ENCODE assay signal across 3 worm cellular contexts in the genomic region with DNA sequence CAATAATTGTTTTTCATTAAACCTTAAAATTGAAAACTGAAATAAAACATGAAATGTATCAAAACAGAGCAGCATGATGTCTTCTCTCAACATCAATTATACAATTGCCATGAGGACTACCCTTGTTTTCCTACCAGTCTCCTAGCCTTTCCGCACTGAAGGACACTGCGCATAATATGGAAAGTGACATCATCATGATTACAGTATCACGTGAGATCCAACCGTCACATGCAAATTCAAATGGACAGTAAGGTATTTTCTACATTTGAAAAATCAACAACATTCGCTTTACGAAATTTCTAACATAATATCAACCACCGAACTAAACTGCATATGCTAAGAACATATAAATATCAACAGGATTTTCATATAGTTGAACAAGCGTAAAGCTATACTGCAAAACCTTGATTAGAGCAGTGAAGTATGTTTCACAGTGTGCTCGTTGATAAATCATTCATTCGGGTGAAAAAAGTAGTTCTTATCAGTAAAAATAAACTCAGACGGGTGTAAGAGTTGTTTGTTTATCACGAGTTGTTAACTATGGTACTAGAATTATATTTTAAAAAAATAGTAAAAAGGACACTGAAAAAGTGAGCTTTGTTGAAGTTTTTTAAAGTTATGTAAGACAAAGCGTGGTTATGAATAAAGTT.
A peak's percentile ranks its signal among the peaks of the same experiment; 100 is the strongest.
TF ChIP-seq lines count a peak whose summit lies in the region.

No protein-coding gene starts in this region.

TF ChIP-seq in whole organism, L1 larva, 84 proteins besides CTCF, POLR2A, EP300 and RAD21 (continued from another document and continues in another):
- TF ChIP-seq efl-3 (GFP tag; optimal IDR thresholded peaks at IDR 0.05; lab: Kevin White, UChicago) (no peak), fos-1 (tag; optimal IDR thresholded peaks at IDR 0.05; lab: Kevin White, UChicago) (no peak), ceh-63 (GFP tag; optimal IDR thresholded peaks at IDR 0.05; lab: Kevin White, UChicago) (no peak), rnt-1 (tag; optimal IDR thresholded peaks at IDR 0.05; lab: Kevin White, UChicago) (no peak), zip-4 (GFP tag; optimal IDR thresholded peaks at IDR 0.05; lab: Kevin White, UChicago) (no peak), nhr-47 (tag; optimal IDR thresholded peaks at IDR 0.05; lab: Kevin White, UChicago) (peak; percentile 38), C04F5.9 (tag; optimal IDR thresholded peaks at IDR 0.05; lab: Kevin White, UChicago) (no peak), nhr-76 (tag; optimal IDR thresholded peaks at IDR 0.05; lab: Kevin White, UChicago) (no peak), nhr-20 (tag; optimal IDR thresholded peaks at IDR 0.05; lab: Kevin White, UChicago) (peak; percentile 82), isw-1 (GFP tag; IDR thresholded peaks at IDR 0.05; lab: Robert Waterston, UW) (no peak), lin-13 (GFP tag; optimal IDR thresholded peaks at IDR 0.05; lab: Kevin White, UChicago) (peak; percentile 61), nhr-28 (tag; optimal IDR thresholded peaks at IDR 0.05; lab: Kevin White, UChicago) (no peak), alr-1 (tag; optimal IDR thresholded peaks at IDR 0.05; lab: Kevin White, UChicago; ENCODE audit: borderline replicate concordance) (no peak), aha-1 (tag; optimal IDR thresholded peaks at IDR 0.05; lab: Kevin White, UChicago) (no peak), grh-1 (GFP tag; IDR thresholded peaks at IDR 0.05; lab: Robert Waterston, UW) (peak; percentile 48; the same call in 1 of the 2 replicates), nhr-12 (tag; optimal IDR thresholded peaks at IDR 0.05; lab: Kevin White, UChicago) (no peak), fkh-8 (tag; optimal IDR thresholded peaks at IDR 0.05; lab: Kevin White, UChicago) (no peak), ets-5 (GFP tag; IDR thresholded peaks at IDR 0.05; lab: Robert Waterston, UW) (no peak), xbp-1 (tag; optimal IDR thresholded peaks at IDR 0.05; lab: Kevin White, UChicago) (peak; percentile 41), egl-27 (tag; optimal IDR thresholded peaks at IDR 0.05; lab: Kevin White, UChicago) (no peak), sptf-1 (tag; optimal IDR thresholded peaks at IDR 0.05; lab: Kevin White, UChicago) (no peak), efl-1 (optimal IDR thresholded peaks at IDR 0.05; lab: Kevin White, UChicago) (peak in 1 of 2 experiments; percentile 4), efl-1 (GFP tag; optimal IDR thresholded peaks at IDR 0.05 in 1 of 2; lab: Kevin White, UChicago) (no peak), tlp-1 (tag; optimal IDR thresholded peaks at IDR 0.05; lab: Kevin White, UChicago) (no peak), pag-3 (tag; optimal IDR thresholded peaks at IDR 0.05; lab: Kevin White, UChicago; ENCODE audit: borderline replicate concordance, insufficient read depth) (no peak), swsn-7 (tag; optimal IDR thresholded peaks at IDR 0.05; lab: Kevin White, UChicago) (peak; percentile 4), unc-30 (tag; optimal IDR thresholded peaks at IDR 0.05; lab: Kevin White, UChicago) (no peak), dpl-1 (GFP tag; optimal IDR thresholded peaks at IDR 0.05; lab: Kevin White, UChicago) (peak in 1 of 3 experiments; percentile 10), lin-39 (tag; optimal IDR thresholded peaks at IDR 0.05; lab: Kevin White, UChicago) (no peak), lin-35 (GFP tag; optimal IDR thresholded peaks at IDR 0.05; lab: Kevin White, UChicago) (peak in 1 of 2 experiments; percentile 68), lir-3 (tag; optimal IDR thresholded peaks at IDR 0.05; lab: Kevin White, UChicago; ENCODE audit: poor library complexity) (peak; percentile 29), tbx-2 (tag; optimal IDR thresholded peaks at IDR 0.05; lab: Kevin White, UChicago) (no peak), nhr-11 (tag; optimal IDR thresholded peaks at IDR 0.05; lab: Kevin White, UChicago) (no peak), ztf-4 (tag; optimal IDR thresholded peaks at IDR 0.05; lab: Kevin White, UChicago) (peak; percentile 1), aly-2 (tag; optimal IDR thresholded peaks at IDR 0.05; lab: Kevin White, UChicago) (no peak), zag-1 (tag; optimal IDR thresholded peaks at IDR 0.05; lab: Kevin White, UChicago) (no peak), hpl-2 (GFP tag; optimal IDR thresholded peaks at IDR 0.05; lab: Kevin White, UChicago) (no peak), mef-2 (tag; optimal IDR thresholded peaks at IDR 0.05; lab: Kevin White, UChicago) (no peak), nhr-71 (tag; optimal IDR thresholded peaks at IDR 0.05; lab: Kevin White, UChicago) (peak; percentile 83), ztf-11 (tag; optimal IDR thresholded peaks at IDR 0.05; lab: Kevin White, UChicago) (no peak), ceh-8 (GFP tag; optimal IDR thresholded peaks at IDR 0.05; lab: Kevin White, UChicago) (peak; percentile 49), unc-130 (tag; optimal IDR thresholded peaks at IDR 0.05; lab: Kevin White, UChicago) (no peak)

TF ChIP-seq in whole organism, L3 larva, 47 proteins besides CTCF, POLR2A, EP300 and RAD21 (continued from another document):
- TF ChIP-seq pqm-1 (tag; optimal IDR thresholded peaks at IDR 0.05; lab: Kevin White, UChicago) = peak; percentile 67

TF ChIP-seq in whole organism, L4 larva, 104 proteins besides CTCF, POLR2A, EP300 and RAD21 (continued from another document):
- TF ChIP-seq hif-1 (tag; optimal IDR thresholded peaks at IDR 0.05; lab: Kevin White, UChicago) (peak in 1 of 2 experiments; percentile 8), zag-1 (tag; optimal IDR thresholded peaks at IDR 0.05; lab: Kevin White, UChicago) (no peak), vab-7 (GFP tag; IDR thresholded peaks at IDR 0.05; lab: Robert Waterston, UW) (no peak), cey-2 (tag; optimal IDR thresholded peaks at IDR 0.05; lab: Kevin White, UChicago; ENCODE audit: borderline replicate concordance, insufficient read depth) (no peak), pha-4 (GFP tag; IDR thresholded peaks at IDR 0.05; lab: Robert Waterston, UW) (no peak), pha-4 (tag; optimal IDR thresholded peaks at IDR 0.05; lab: Kevin White, UChicago) (no peak), zfp-2 (tag; optimal IDR thresholded peaks at IDR 0.05; lab: Kevin White, UChicago) (no peak), lsy-2 (tag; optimal IDR thresholded peaks at IDR 0.05; lab: Kevin White, UChicago) (peak in 1 of 2 experiments; percentile 24), ZK337.2 (GFP tag; IDR thresholded peaks at IDR 0.05; lab: Robert Waterston, UW) (no peak), ctbp-1 (GFP tag; IDR thresholded peaks at IDR 0.05; lab: Robert Waterston, UW) (no peak), F49E8.2 (tag; optimal IDR thresholded peaks at IDR 0.05; lab: Kevin White, UChicago; ENCODE audit: borderline replicate concordance) (no peak), arid-1 (GFP tag; conservative IDR thresholded peaks at IDR 0.05; lab: Robert Waterston, UW) (no peak), unc-62 (GFP tag; optimal IDR thresholded peaks at IDR 0.05 in 1 of 2; lab: Kevin White, UChicago) (peak in 1 of 2 experiments; percentile 58), unc-62 (tag; optimal IDR thresholded peaks at IDR 0.05; lab: Kevin White, UChicago) (no peak), T26A8.4 (GFP tag; IDR thresholded peaks at IDR 0.05; lab: Robert Waterston, UW) (no peak), lin-29 (GFP tag; IDR thresholded peaks at IDR 0.05; lab: Robert Waterston, UW) (no peak), zfp-3 (GFP tag; conservative IDR thresholded peaks at IDR 0.05; lab: Robert Waterston, UW) (no peak), spr-1 (tag; optimal IDR thresholded peaks at IDR 0.05; lab: Kevin White, UChicago) (no peak), egl-43 (GFP tag; IDR thresholded peaks at IDR 0.05; lab: Robert Waterston, UW) (no peak), F26F4.8 (GFP tag; conservative IDR thresholded peaks at IDR 0.05; lab: Robert Waterston, UW) (no peak), dpl-1 (GFP tag; optimal IDR thresholded peaks at IDR 0.05; lab: Kevin White, UChicago) (no peak), nhr-11 (tag; optimal IDR thresholded peaks at IDR 0.05; lab: Kevin White, UChicago) (no peak), nhr-25 (tag; optimal IDR thresholded peaks at IDR 0.05; lab: Kevin White, UChicago; ENCODE audit: borderline replicate concordance, insufficient read depth) (no peak), duxl-1 (tag; optimal IDR thresholded peaks at IDR 0.05; lab: Kevin White, UChicago; ENCODE audit: poor library complexity) (no peak), dmd-8 (GFP tag; IDR thresholded peaks at IDR 0.05; lab: Robert Waterston, UW) (no peak), ceh-32 (tag; optimal IDR thresholded peaks at IDR 0.05; lab: Kevin White, UChicago; ENCODE audit: poor library complexity) (no peak), hlh-30 (tag; optimal IDR thresholded peaks at IDR 0.05; lab: Kevin White, UChicago; ENCODE audit: insufficient read depth) (peak; percentile 71), ceh-82 (tag; optimal IDR thresholded peaks at IDR 0.05; lab: Kevin White, UChicago) (no peak), F44E2.7 (GFP tag; IDR thresholded peaks at IDR 0.05; lab: Robert Waterston, UW) (no peak), hmg-1.1 (GFP tag; IDR thresholded peaks at IDR 0.05; lab: Robert Waterston, UW) (no peak), aly-2 (tag; optimal IDR thresholded peaks at IDR 0.05; lab: Kevin White, UChicago) (no peak), lir-3 (tag; optimal IDR thresholded peaks at IDR 0.05; lab: Kevin White, UChicago) (no peak), D1046.2 (GFP tag; IDR thresholded peaks at IDR 0.05; lab: Robert Waterston, UW) (no peak), lin-15B (tag; optimal IDR thresholded peaks at IDR 0.05; lab: Kevin White, UChicago) (no peak), jun-1 (tag; optimal IDR thresholded peaks at IDR 0.05; lab: Kevin White, UChicago) (no peak), nhr-237 (tag; optimal IDR thresholded peaks at IDR 0.05; lab: Kevin White, UChicago) (no peak), nhr-102 (tag; optimal IDR thresholded peaks at IDR 0.05; lab: Kevin White, UChicago) (no peak), ama-1 (optimal IDR thresholded peaks at IDR 0.05; lab: Kevin White, UChicago) (no peak), spr-3 (GFP tag; optimal IDR thresholded peaks at IDR 0.05; lab: Kevin White, UChicago) (no peak), mdl-1 (tag; optimal IDR thresholded peaks at IDR 0.05; lab: Kevin White, UChicago) (peak in 1 of 2 experiments; percentile 32), F10B5.3 (tag; optimal IDR thresholded peaks at IDR 0.05; lab: Kevin White, UChicago) (no peak), nhr-10 (tag; optimal IDR thresholded peaks at IDR 0.05; lab: Kevin White, UChicago) (no peak), Y5F2A.4 (GFP tag; optimal IDR thresholded peaks at IDR 0.05; lab: Kevin White, UChicago) (no peak), tag-97 (GFP tag; IDR thresholded peaks at IDR 0.05; lab: Robert Waterston, UW) (no peak), nhr-42 (GFP tag; IDR thresholded peaks at IDR 0.05; lab: Robert Waterston, UW) (0 out of 2 replicates have a peak, but pooled peaks have one; percentile 29), F37D6.2 (tag; optimal IDR thresholded peaks at IDR 0.05; lab: Kevin White, UChicago) (no peak), daf-8 (GFP tag; IDR thresholded peaks at IDR 0.05; lab: Robert Waterston, UW) (no peak), saeg-2 (GFP tag; IDR thresholded peaks at IDR 0.05; lab: Robert Waterston, UW) (no peak), ztf-7 (tag; optimal IDR thresholded peaks at IDR 0.05; lab: Kevin White, UChicago) (no peak), T20F7.1 (GFP tag; optimal IDR thresholded peaks at IDR 0.05; lab: Kevin White, UChicago) (no peak), unc-39 (tag; optimal IDR thresholded peaks at IDR 0.05; lab: Kevin White, UChicago) (no peak), set-16 (GFP tag; IDR thresholded peaks at IDR 0.05; lab: Robert Waterston, UW) (no peak), lin-39 (tag; optimal IDR thresholded peaks at IDR 0.05; lab: Kevin White, UChicago) (no peak), pqm-1 (tag; optimal IDR thresholded peaks at IDR 0.05; lab: Kevin White, UChicago) (peak; percentile 48), zip-11 (GFP tag; IDR thresholded peaks at IDR 0.05; lab: Robert Waterston, UW) (no peak), sdz-12 (GFP tag; optimal IDR thresholded peaks at IDR 0.05; lab: Kevin White, UChicago) (no peak), skn-1 (tag; optimal IDR thresholded peaks at IDR 0.05; lab: Kevin White, UChicago) (no peak), mep-1 (tag; optimal IDR thresholded peaks at IDR 0.05; lab: Kevin White, UChicago) (no peak), tra-1 (GFP tag; IDR thresholded peaks at IDR 0.05; lab: Robert Waterston, UW) (no peak), madf-5 (GFP tag; IDR thresholded peaks at IDR 0.05; lab: Robert Waterston, UW) (no peak), mdt-29 (GFP tag; IDR thresholded peaks at IDR 0.05; lab: Robert Waterston, UW) (no peak), lin-1 (GFP tag; IDR thresholded peaks at IDR 0.05; lab: Robert Waterston, UW) (no peak), dve-1 (tag; optimal IDR thresholded peaks at IDR 0.05; lab: Kevin White, UChicago; ENCODE audit: insufficient read depth) (peak; percentile 47), ceh-20 (GFP tag; IDR thresholded peaks at IDR 0.05; lab: Robert Waterston, UW) (no peak), ceh-28 (tag; optimal IDR thresholded peaks at IDR 0.05; lab: Kevin White, UChicago) (no peak), nhr-41 (GFP tag; IDR thresholded peaks at IDR 0.05; lab: Robert Waterston, UW) (no peak), nhr-77 (tag; optimal IDR thresholded peaks at IDR 0.05; lab: Kevin White, UChicago) (no peak), ceh-44 (GFP tag; IDR thresholded peaks at IDR 0.05; lab: Robert Waterston, UW) (no peak), lin-13 (GFP tag; optimal IDR thresholded peaks at IDR 0.05; lab: Kevin White, UChicago) (no peak), daf-16 (GFP tag; optimal IDR thresholded peaks at IDR 0.05; lab: Kevin White, UChicago) (no peak), daf-16 (tag; optimal IDR thresholded peaks at IDR 0.05; lab: Kevin White, UChicago) (peak; percentile 89), nhr-76 (tag; optimal IDR thresholded peaks at IDR 0.05; lab: Kevin White, UChicago) (no peak), lim-7 (GFP tag; IDR thresholded peaks at IDR 0.05; lab: Robert Waterston, UW) (no peak), nhr-6 (tag; optimal IDR thresholded peaks at IDR 0.05; lab: Kevin White, UChicago) (no peak), mes-2 (tag; optimal IDR thresholded peaks at IDR 0.05; lab: Kevin White, UChicago; ENCODE audit: poor library complexity, severe bottlenecking) (no peak), madf-9 (GFP tag; conservative IDR thresholded peaks at IDR 0.05; lab: Robert Waterston, UW) (no peak)
